Fruit fly (Drosophila melanogaster) whole organism, embryonic: ENCODE data around the gene CG12783.

Experiments used
- Bgb ChIP-seq: fragments of 200-800 bp; sonication (Bioruptor generic); IDR thresholded peaks from 2 replicates; pipeline ENCODE4 v1.3.6; 2022; ENCODE audit warnings: missing biosample characterization, missing genetic modification characterization; ENCODE audit not compliant: partially characterized antibody
- CG12071 ChIP-seq: fragments of 200-800 bp; sonication (Bioruptor generic); optimal IDR thresholded peaks from 3 replicates; lab custom pipeline; 2018; ENCODE audit warnings: missing biosample characterization, mild to moderate bottlenecking, missing genetic modification characterization
- CG2120 ChIP-seq: fragments of 200-800 bp; sonication (Bioruptor generic); optimal IDR thresholded peaks from 3 replicates; lab custom pipeline; 2016; ENCODE audit warnings: missing biosample characterization, missing genetic modification characterization
- Poxn ChIP-seq: fragments of 200-800 bp; sonication (Bioruptor generic); IDR thresholded peaks from 2 replicates; pipeline ENCODE4 v1.3.6; 2022; ENCODE audit warnings: missing biosample characterization, missing genetic modification characterization
- Scr ChIP-seq: fragments of 200-800 bp; sonication (Bioruptor generic); IDR thresholded peaks from 2 replicates; pipeline ENCODE4 v1.3.6; 2022; ENCODE audit warnings: missing biosample characterization, missing genetic modification characterization; ENCODE audit not compliant: partially characterized antibody
- Six4 ChIP-seq: fragments of 200-800 bp; sonication (Bioruptor generic); optimal IDR thresholded peaks from 2 replicates; lab custom pipeline; 2016; ENCODE audit warnings: missing biosample characterization, missing genetic modification characterization
- bigmax ChIP-seq: fragments of 200-800 bp; sonication (Bioruptor generic); optimal IDR thresholded peaks from 2 replicates; lab custom pipeline; 2018; ENCODE audit warnings: missing biosample characterization, mild to moderate bottlenecking, missing genetic modification characterization
- gsb-n ChIP-seq: fragments of 200-800 bp; sonication (Bioruptor generic); optimal IDR thresholded peaks from 3 replicates; lab custom pipeline; 2018; ENCODE audit warnings: missing biosample characterization, mild to moderate bottlenecking, missing genetic modification characterization
- tin ChIP-seq: fragments of 200-800 bp; sonication (Bioruptor generic); optimal IDR thresholded peaks from 3 replicates; lab custom pipeline; 2016; ENCODE audit warnings: missing biosample characterization, missing genetic modification characterization

- no peak for TF ChIP-seq CG12071 (GFP tag; lab: Kevin White, UChicago)
- no peak for TF ChIP-seq Six4 (GFP tag; lab: Kevin White, UChicago)
- no peak for TF ChIP-seq gsb-n (tag; lab: Kevin White, UChicago)
- TF ChIP-seq CG2120 (GFP tag; lab: Kevin White, UChicago) = no peak
- TF ChIP-seq Poxn (GFP tag; lab: Robert Waterston, UW) = no peak
- no peak for TF ChIP-seq Bgb (GFP tag; lab: Robert Waterston, UW)
- no peak for TF ChIP-seq tin
- TF ChIP-seq bigmax (GFP tag; lab: Kevin White, UChicago) = no peak
- TF ChIP-seq Scr (GFP tag; lab: Robert Waterston, UW) = no peak
Measured at dm6 chr3R:16569338-16569737, 43.9 kb downstream of the CG12783 start.
